Worm (Caenorhabditis elegans) whole organism, L4 larva: ENCODE results near the gene coa-1.

Source experiments
- F37D6.2 ChIP-seq: sonication (generic microtip); optimal IDR thresholded peaks from 2 replicates; lab custom pipeline; 2016; ENCODE audit warnings: mild to moderate bottlenecking, missing genetic modification characterization, missing compliant biosample characterization
- Y75B8A.6 ChIP-seq: fragments of 200-800 bp; sonication (Bioruptor generic); IDR thresholded peaks from 2 replicates; pipeline ENCODE4 v1.3.6; 2022; ENCODE audit warnings: missing genetic modification reagents, missing genetic modification characterization, missing compliant biosample characterization
- aha-1 ChIP-seq: fragments of 150-350 bp; peaks from one replicate; lab custom pipeline; 2014; ENCODE audit warnings: missing biosample characterization, missing genetic modification characterization
- ama-1 ChIP-seq: fragments of 150-350 bp; optimal IDR thresholded peaks from 2 replicates; lab custom pipeline; 2014; ENCODE audit warnings: inconsistent platforms, mixed read lengths
- ceh-28 ChIP-seq: fragments of 150-350 bp; optimal IDR thresholded peaks from 2 replicates; lab custom pipeline; 2014; ENCODE audit warnings: missing biosample characterization, missing genetic modification reagents, missing genetic modification characterization
- cey-2 ChIP-seq: sonication (generic microtip); optimal IDR thresholded peaks from 3 replicates; lab custom pipeline; 2017; ENCODE audit warnings: missing genetic modification characterization, mild to moderate bottlenecking, missing compliant biosample characterization, antibody characterized with exemption, borderline replicate concordance; ENCODE audit not compliant: insufficient read depth
- ctbp-1 ChIP-seq: fragments of 200-800 bp; sonication (Bioruptor generic); IDR thresholded peaks from 2 replicates; pipeline ENCODE4 v1.3.6; 2022; ENCODE audit warnings: missing genetic modification reagents, missing genetic modification characterization, missing compliant biosample characterization
- daf-12 ChIP-seq: fragments of 150-350 bp; optimal IDR thresholded peaks from 2 replicates; lab custom pipeline; 2014; ENCODE audit warnings: missing biosample characterization, missing genetic modification reagents, missing genetic modification characterization
- daf-16 ChIP-seq, 3 experiments: sonication (generic microtip); optimal IDR thresholded peaks; 2 replicates each; lab custom pipeline; 2016 to 2017; ENCODE audit warnings: missing genetic modification characterization in 3 of 3, missing genetic modification reagents in 3 of 3, mild to moderate bottlenecking in 2 of 3, missing compliant biosample characterization in 2 of 3, missing biosample characterization in 1 of 3, moderate library complexity in 1 of 3
- dmd-9 ChIP-seq: fragments of 200-800 bp; sonication (Bioruptor generic); IDR thresholded peaks from 2 replicates; pipeline ENCODE4 v1.3.6; 2022; ENCODE audit warnings: missing genetic modification reagents, missing genetic modification characterization, missing compliant biosample characterization
- dpl-1 ChIP-seq: fragments of 150-350 bp; optimal IDR thresholded peaks from 2 replicates; lab custom pipeline; 2014; ENCODE audit warnings: missing biosample characterization, missing genetic modification reagents, missing genetic modification characterization
- duxl-1 ChIP-seq: sonication (generic microtip); optimal IDR thresholded peaks from 2 replicates; lab custom pipeline; 2016; ENCODE audit warnings: mild to moderate bottlenecking, missing genetic modification characterization, moderate library complexity, missing compliant biosample characterization; ENCODE audit not compliant: poor library complexity
- dve-1 ChIP-seq: sonication (generic microtip); optimal IDR thresholded peaks from 2 replicates; lab custom pipeline; 2017; ENCODE audit warnings: antibody characterized with exemption, mild to moderate bottlenecking, missing genetic modification characterization, missing compliant biosample characterization; ENCODE audit not compliant: insufficient read depth
- gei-8 ChIP-seq: fragments of 200-800 bp; sonication (Bioruptor generic); optimal IDR thresholded peaks from 2 replicates; lab custom pipeline; 2018; ENCODE audit warnings: mild to moderate bottlenecking, missing genetic modification characterization, missing compliant biosample characterization
- hlh-11 ChIP-seq: fragments of 200-800 bp; sonication (Bioruptor generic); optimal IDR thresholded peaks from 2 replicates; lab custom pipeline; 2018; ENCODE audit warnings: mild to moderate bottlenecking, missing genetic modification characterization, missing compliant biosample characterization
- hmg-1.1 ChIP-seq: fragments of 200-800 bp; sonication (Bioruptor generic); IDR thresholded peaks from 2 replicates; pipeline ENCODE4 v1.3.6; 2022; ENCODE audit warnings: missing genetic modification reagents, missing genetic modification characterization, missing compliant biosample characterization
- lin-13 ChIP-seq: fragments of 150-350 bp; optimal IDR thresholded peaks from 2 replicates; lab custom pipeline; 2014; ENCODE audit warnings: missing biosample characterization, missing genetic modification reagents, missing genetic modification characterization
- lin-29 ChIP-seq: fragments of 200-800 bp; sonication (Bioruptor generic); IDR thresholded peaks from 2 replicates; pipeline ENCODE4 v1.3.6; 2022; ENCODE audit warnings: missing genetic modification reagents, missing genetic modification characterization, missing compliant biosample characterization
- lin-38 ChIP-seq: fragments of 200-800 bp; sonication (Bioruptor generic); IDR thresholded peaks from 2 replicates; pipeline ENCODE4 v1.3.6; 2022; ENCODE audit warnings: missing genetic modification reagents, missing genetic modification characterization, missing compliant biosample characterization
- lin-39 ChIP-seq: fragments of 150-350 bp; optimal IDR thresholded peaks from 2 replicates; lab custom pipeline; 2014; ENCODE audit warnings: missing biosample characterization, missing genetic modification reagents, missing genetic modification characterization
- lir-3 ChIP-seq: sonication (generic microtip); optimal IDR thresholded peaks from 2 replicates; lab custom pipeline; 2016; ENCODE audit warnings: mild to moderate bottlenecking, missing genetic modification characterization, missing compliant biosample characterization
- lsy-2 ChIP-seq, 2 experiments: fragments of 150-350 bp in 1 of 2; sonication (generic microtip) in 1 of 2; optimal IDR thresholded peaks; 2 replicates each; lab custom pipeline; 2014 to 2017; ENCODE audit warnings: missing biosample characterization in 2 of 2, missing genetic modification characterization in 2 of 2
- mdt-29 ChIP-seq: fragments of 200-800 bp; sonication (Bioruptor generic); IDR thresholded peaks from 2 replicates; pipeline ENCODE4 v1.3.6; 2022; ENCODE audit warnings: missing genetic modification reagents, missing genetic modification characterization, missing compliant biosample characterization
- mxl-3 ChIP-seq: fragments of 200-800 bp; sonication (Bioruptor generic); optimal IDR thresholded peaks from 2 replicates; lab custom pipeline; 2018; ENCODE audit warnings: mild to moderate bottlenecking, missing genetic modification characterization, missing compliant biosample characterization
- nhr-10 ChIP-seq: fragments of 150-350 bp; optimal IDR thresholded peaks from 2 replicates; lab custom pipeline; 2014; ENCODE audit warnings: missing biosample characterization, missing genetic modification characterization
- nhr-102 ChIP-seq: sonication (generic microtip); optimal IDR thresholded peaks from 2 replicates; lab custom pipeline; 2016; ENCODE audit warnings: mild to moderate bottlenecking, missing genetic modification characterization, moderate library complexity, missing compliant biosample characterization
- nhr-237 ChIP-seq: sonication (generic microtip); optimal IDR thresholded peaks from 2 replicates; lab custom pipeline; 2017; ENCODE audit warnings: missing biosample characterization, missing genetic modification characterization
- nhr-28 ChIP-seq: fragments of 150-350 bp; optimal IDR thresholded peaks from 2 replicates; lab custom pipeline; 2014; ENCODE audit warnings: missing biosample characterization, missing genetic modification characterization
- nhr-41 ChIP-seq: fragments of 200-800 bp; sonication (Bioruptor generic); IDR thresholded peaks from 2 replicates; pipeline ENCODE4 v1.3.6; 2022; ENCODE audit warnings: missing genetic modification reagents, missing genetic modification characterization, missing compliant biosample characterization
- nhr-77 ChIP-seq: fragments of 150-350 bp; optimal IDR thresholded peaks from 2 replicates; lab custom pipeline; 2014; ENCODE audit warnings: missing biosample characterization, missing genetic modification characterization
- php-3 ChIP-seq: fragments of 200-800 bp; sonication (Bioruptor generic); IDR thresholded peaks from 2 replicates; pipeline ENCODE4 v1.3.6; 2022; ENCODE audit warnings: missing genetic modification reagents, missing genetic modification characterization, missing compliant biosample characterization
- pqm-1 ChIP-seq: sonication (generic microtip); optimal IDR thresholded peaks from 2 replicates; lab custom pipeline; 2017; ENCODE audit warnings: missing biosample characterization, missing genetic modification characterization
- saeg-2 ChIP-seq: fragments of 200-800 bp; sonication (Bioruptor generic); IDR thresholded peaks from 2 replicates; pipeline ENCODE4 v1.3.6; 2022; ENCODE audit warnings: missing genetic modification reagents, missing genetic modification characterization, missing compliant biosample characterization
- sdz-12 ChIP-seq: fragments of 200-800 bp; sonication (Bioruptor generic); optimal IDR thresholded peaks from 2 replicates; lab custom pipeline; 2018; ENCODE audit warnings: mild to moderate bottlenecking, missing genetic modification characterization, missing compliant biosample characterization
- set-16 ChIP-seq: fragments of 200-800 bp; sonication (Bioruptor generic); IDR thresholded peaks from 2 replicates; pipeline ENCODE4 v1.3.6; 2022; ENCODE audit warnings: missing genetic modification reagents, missing genetic modification characterization, missing compliant biosample characterization
- skn-1 ChIP-seq: fragments of 150-350 bp; optimal IDR thresholded peaks from 2 replicates; lab custom pipeline; 2014; ENCODE audit warnings: missing biosample characterization, missing genetic modification characterization
- unc-130 ChIP-seq: sonication (generic microtip); optimal IDR thresholded peaks from 2 replicates; lab custom pipeline; 2016; ENCODE audit warnings: missing genetic modification reagents, missing genetic modification characterization, missing compliant biosample characterization
- unc-62 ChIP-seq, 3 experiments: fragments of 150-350 bp in 1 of 3; sonication (generic microtip); optimal IDR thresholded peaks in 2 of 3; peaks in 1 of 3; 1 replicate in 1 of 3; 2 replicates in 2 of 3; lab custom pipeline; 2014 to 2017; ENCODE audit warnings: missing biosample characterization in 3 of 3, missing genetic modification characterization in 3 of 3, missing genetic modification reagents in 3 of 3, missing genotype in 1 of 3
- vab-7 ChIP-seq: fragments of 200-800 bp; sonication (Bioruptor generic); IDR thresholded peaks from 2 replicates; pipeline ENCODE4 v1.3.6; 2022; ENCODE audit warnings: missing genetic modification reagents, missing genetic modification characterization, missing compliant biosample characterization
- ztf-11 ChIP-seq: fragments of 150-350 bp; optimal IDR thresholded peaks from 2 replicates; lab custom pipeline; 2014; ENCODE audit warnings: missing biosample characterization, missing genetic modification characterization

Gene coa-1

ce11 chrIV:192046-192445, 13.1 kb upstream of the coa-1 start, which contains the start of gene Y38C1AA.12 (continued):
- TF ChIP-seq nhr-237 (tag; lab: Kevin White, UChicago), result no peak
- peak; percentile 75 for TF ChIP-seq dpl-1 (GFP tag; lab: Kevin White, UChicago)
- TF ChIP-seq duxl-1 (tag; lab: Kevin White, UChicago), result peak; percentile 56
- no peak for TF ChIP-seq gei-8 (GFP tag; lab: Kevin White, UChicago)
- TF ChIP-seq lin-13, result no peak
- TF ChIP-seq lsy-2 (tag; optimal IDR thresholded peaks at IDR 0.05; lab: Kevin White, UChicago), result peak in 1 of 2 experiments; percentile 85
- TF ChIP-seq saeg-2 (GFP tag; lab: Robert Waterston, UW), result no peak
- TF ChIP-seq unc-62 (GFP tag; optimal IDR thresholded peaks at IDR 0.05 in 1 of 2; lab: Kevin White, UChicago), result no peak
- TF ChIP-seq unc-62 (tag; optimal IDR thresholded peaks at IDR 0.05; lab: Kevin White, UChicago), result no peak
- TF ChIP-seq mdt-29 (GFP tag; lab: Robert Waterston, UW), result no peak
- no peak for TF ChIP-seq cey-2 (tag; lab: Kevin White, UChicago)
- no peak for TF ChIP-seq daf-12 (tag; lab: Kevin White, UChicago)
- no peak for TF ChIP-seq ceh-28 (tag; lab: Kevin White, UChicago)

DNA sequence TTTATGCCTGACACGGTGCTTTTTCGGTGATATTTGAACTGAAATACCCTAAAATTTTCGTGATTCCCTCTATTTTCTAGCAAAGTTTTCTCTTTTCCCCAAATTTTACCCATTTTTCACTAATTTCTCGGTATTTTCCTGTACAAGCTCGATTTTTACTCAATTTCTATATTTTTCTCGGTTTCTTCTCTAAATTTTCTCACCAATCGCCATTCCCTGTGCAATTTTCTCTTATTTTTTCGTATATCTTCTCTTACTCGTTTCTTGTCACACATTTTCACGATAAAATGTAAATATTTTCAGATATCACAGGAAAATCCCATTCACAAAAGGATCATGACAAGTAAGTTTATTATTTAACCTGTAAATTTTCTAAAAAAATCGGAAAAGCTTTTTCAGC, 10.7 kb upstream of the coa-1 start, which contains the start of gene csn-3:
TSS of gene csn-3 (plus strand) at position 301 of the 400 bp plus-strand sequence.
- TF ChIP-seq nhr-41 (GFP tag; lab: Robert Waterston, UW), result no peak
- TF ChIP-seq dmd-9 (GFP tag; lab: Robert Waterston, UW), result no peak
- no peak for TF ChIP-seq lin-39 (tag; lab: Kevin White, UChicago)
- no peak for TF ChIP-seq set-16
- no peak for TF ChIP-seq skn-1 (tag; lab: Kevin White, UChicago)
- no peak for TF ChIP-seq pqm-1 (tag; lab: Kevin White, UChicago)
- TF ChIP-seq mxl-3 (GFP tag; lab: Kevin White, UChicago), result no peak
- TF ChIP-seq unc-130 (GFP tag; lab: Kevin White, UChicago), result no peak
- TF ChIP-seq lin-38 (GFP tag; lab: Robert Waterston, UW), result no peak
- TF ChIP-seq nhr-77 (tag; lab: Kevin White, UChicago), result no peak
- no peak for TF ChIP-seq php-3 (GFP tag; lab: Robert Waterston, UW)
- no peak for TF ChIP-seq F37D6.2 (tag; lab: Kevin White, UChicago)
- TF ChIP-seq nhr-10 (tag; lab: Kevin White, UChicago), result no peak
- no peak for TF ChIP-seq ama-1 (lab: Kevin White, UChicago)
- no peak for TF ChIP-seq lir-3 (tag; lab: Kevin White, UChicago)
- TF ChIP-seq vab-7 (GFP tag; lab: Robert Waterston, UW), result no peak
- TF ChIP-seq, all 104 proteins: peak for 0

DNA sequence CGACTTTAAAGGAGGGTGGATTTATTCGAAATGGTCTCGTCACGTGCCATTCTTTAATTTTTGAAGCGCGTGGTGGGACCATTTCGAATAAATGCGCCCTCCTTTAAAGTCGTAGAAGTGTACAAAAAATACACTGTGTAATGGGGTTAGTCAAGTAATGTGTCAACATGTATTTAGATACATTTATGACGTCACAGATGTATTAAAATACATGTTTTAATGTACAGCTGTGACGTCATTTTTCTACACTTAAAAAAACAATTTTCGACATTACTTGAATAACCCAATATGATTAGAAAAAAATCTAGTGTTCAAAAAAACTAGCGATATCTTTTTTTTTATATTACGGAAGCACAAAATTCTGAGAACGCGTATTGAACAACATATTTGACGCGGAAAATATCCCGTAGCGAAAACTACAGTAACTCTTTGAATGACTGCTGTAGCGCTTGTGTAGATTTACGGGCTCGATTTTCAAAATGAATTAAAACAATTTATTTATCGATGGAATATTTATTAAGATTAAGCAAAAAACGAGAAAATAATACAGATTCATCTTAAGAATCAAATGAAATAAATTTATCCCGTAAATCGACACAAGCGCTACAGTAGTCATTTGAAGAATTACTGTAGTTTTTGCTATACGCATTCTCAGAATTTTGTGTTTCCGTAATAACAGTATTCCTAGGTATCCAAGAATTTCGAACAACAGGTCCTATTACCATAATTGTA, 2.0 kb upstream of the coa-1 start, which contains the start of gene gfrp-1:
TSS of gene gfrp-1 (plus strand) at position 682 of the 732 bp plus-strand sequence.
- TF ChIP-seq aha-1 (tag; lab: Kevin White, UChicago), result peak; percentile 52
- no peak for TF ChIP-seq dve-1 (tag; lab: Kevin White, UChicago)
- TF ChIP-seq, all 104 proteins: peak for 1

DNA sequence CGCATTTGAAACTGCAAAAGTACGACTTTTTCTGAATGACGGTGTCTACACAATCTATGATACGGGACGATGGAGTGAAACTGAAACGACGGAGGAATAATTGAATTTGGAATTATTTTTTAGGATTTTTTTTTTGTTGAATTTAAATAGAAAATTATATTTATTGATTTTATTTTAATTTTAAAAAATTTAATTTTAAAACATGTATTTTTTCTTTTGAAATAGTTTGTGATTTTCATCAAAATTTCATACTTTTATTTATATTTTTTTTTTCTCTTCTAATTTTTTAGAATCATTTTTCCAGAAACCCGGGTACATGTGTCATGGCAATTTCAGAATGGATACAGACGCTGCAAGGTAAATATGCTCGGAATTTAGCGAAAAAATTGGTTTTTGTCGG, 2.8 kb downstream of the coa-1 start, which contains the start of gene Y38C1AA.1:
TSS of gene Y38C1AA.1 (plus strand) at position 301 of the 400 bp plus-strand sequence.
- TF ChIP-seq hlh-11 (tag; lab: Kevin White, UChicago), result no peak

ce11 chrIV:210591-210990, 5.5 kb downstream of the coa-1 start:
- peak; percentile 81 for TF ChIP-seq nhr-41 (GFP tag; lab: Robert Waterston, UW)
- peak; percentile 64 for TF ChIP-seq pqm-1 (tag; lab: Kevin White, UChicago)
- peak; percentile 64 for TF ChIP-seq nhr-102
- no peak for TF ChIP-seq sdz-12 (GFP tag; lab: Kevin White, UChicago)
- peak; percentile 44 for TF ChIP-seq dpl-1 (GFP tag; lab: Kevin White, UChicago)
- no peak for TF ChIP-seq lin-29 (GFP tag; lab: Robert Waterston, UW)
- TF ChIP-seq Y75B8A.6 (GFP tag; lab: Robert Waterston, UW), result 0 out of 2 replicates have a peak, but pooled peaks have one; percentile 70
- no peak for TF ChIP-seq dmd-9 (GFP tag; lab: Robert Waterston, UW)
- 0 out of 2 replicates have a peak, but pooled peaks have one; percentile 27 for TF ChIP-seq hmg-1.1
- TF ChIP-seq ctbp-1 (GFP tag; lab: Robert Waterston, UW), result no peak
- TF ChIP-seq hlh-11 (tag; lab: Kevin White, UChicago), result peak; percentile 90
- TF ChIP-seq php-3 (GFP tag; lab: Robert Waterston, UW), result peak; percentile 72
- TF ChIP-seq lsy-2 (tag; optimal IDR thresholded peaks at IDR 0.05; lab: Kevin White, UChicago), result peak in 1 of 2 experiments; percentile 56
- no peak for TF ChIP-seq ztf-11
- no peak for TF ChIP-seq daf-16 (GFP tag; optimal IDR thresholded peaks at IDR 0.05; lab: Kevin White, UChicago)
- peak; percentile 96 for TF ChIP-seq daf-16 (tag; optimal IDR thresholded peaks at IDR 0.05; lab: Kevin White, UChicago)
- peak; percentile 50 for TF ChIP-seq nhr-77 (tag; lab: Kevin White, UChicago)
- peak; percentile 91 for TF ChIP-seq nhr-28
